Fruit fly (Drosophila melanogaster): Measurements from ENCODE around the gene PGAP1.

Gene PGAP1

DNA sequence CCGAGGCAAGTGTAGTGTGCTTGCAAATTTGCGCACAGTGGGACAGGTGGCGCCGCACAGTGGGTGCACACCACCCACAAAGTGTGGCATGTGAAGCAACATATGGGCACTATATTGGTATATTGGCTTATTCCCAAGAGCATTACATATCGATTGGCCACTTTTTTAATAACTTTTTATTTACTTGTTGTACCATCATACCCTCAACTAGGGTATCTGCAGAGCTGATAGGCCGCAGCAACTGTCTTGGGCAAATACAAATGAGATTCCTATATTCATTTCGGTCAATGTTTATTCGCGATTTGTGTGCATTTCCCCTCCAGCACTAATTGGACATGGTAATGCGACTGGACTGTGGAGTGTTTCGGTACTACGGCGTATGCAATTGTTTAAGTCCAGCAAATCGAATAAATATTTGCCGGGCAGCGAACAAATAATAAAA lies 35.5 kb upstream of the PGAP1 start:
- TF ChIP-seq pad (GFP tag; optimal IDR thresholded peaks at IDR 0.05) (peak; percentile 59), CG7045 (GFP tag; optimal IDR thresholded peaks at IDR 0.05) (peak; percentile 32), Crg-1 (GFP tag; optimal IDR thresholded peaks at IDR 0.05) (no peak), CG14711 (tag; optimal IDR thresholded peaks at IDR 0.05) (peak; percentile 18), toe (GFP tag; optimal IDR thresholded peaks at IDR 0.05) (no peak), CG7101 (tag; optimal IDR thresholded peaks at IDR 0.05) (peak; percentile 31), bab1 (GFP tag; optimal IDR thresholded peaks at IDR 0.05) (peak; percentile 6), CG12768 (GFP tag; optimal IDR thresholded peaks at IDR 0.05) (no peak), kay (GFP tag; ENCODE audit: borderline replicate concordance) (no peak)

DNA sequence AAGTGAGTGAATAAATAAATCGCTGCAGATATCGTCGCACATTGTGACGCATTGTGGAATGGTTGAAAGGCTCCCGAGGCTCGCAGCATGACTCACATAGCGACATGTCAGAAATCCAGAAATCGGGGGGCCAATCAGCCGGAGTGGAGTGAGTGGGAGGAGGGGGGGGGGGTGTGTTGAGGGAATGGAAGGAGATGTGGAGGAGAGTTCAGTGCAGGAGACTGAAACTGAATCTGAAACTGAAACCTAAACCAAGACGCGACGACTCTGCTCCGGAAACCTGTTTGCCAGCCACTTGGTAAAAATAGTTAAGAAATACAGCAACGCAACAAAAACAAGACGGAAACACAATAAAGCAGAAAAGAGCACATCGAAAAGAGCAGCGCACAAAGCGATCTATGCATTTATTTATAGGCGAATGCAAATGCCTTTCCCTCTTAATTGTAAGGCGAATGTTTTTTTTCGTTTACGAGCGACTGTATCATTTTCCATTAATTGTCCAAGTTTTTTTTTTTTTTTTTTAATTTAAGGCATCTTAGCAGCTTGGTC lies 35.0 kb upstream of the PGAP1 start:
- TF ChIP-seq CG1620 (GFP tag; optimal IDR thresholded peaks at IDR 0.05), result no peak
- TF ChIP-seq CG7045 (GFP tag; optimal IDR thresholded peaks at IDR 0.05), result no peak
- TF ChIP-seq Mnt (GFP tag; optimal IDR thresholded peaks at IDR 0.05), result no peak
- no peak for TF ChIP-seq cnc (optimal IDR thresholded peaks at IDR 0.05)
- no peak for TF ChIP-seq kay (GFP tag; ENCODE audit: borderline replicate concordance)
- TF ChIP-seq pad (GFP tag; optimal IDR thresholded peaks at IDR 0.05), result no peak
- no peak for TF ChIP-seq CG12768 (GFP tag; optimal IDR thresholded peaks at IDR 0.05)
- TF ChIP-seq CG14711 (tag; optimal IDR thresholded peaks at IDR 0.05), result no peak
- TF ChIP-seq Crg-1 (GFP tag; optimal IDR thresholded peaks at IDR 0.05), result no peak
- TF ChIP-seq CG7101 (tag; optimal IDR thresholded peaks at IDR 0.05), result no peak
- TF ChIP-seq Clk (GFP tag; optimal IDR thresholded peaks at IDR 0.05), result no peak
- TF ChIP-seq bab1 (GFP tag; optimal IDR thresholded peaks at IDR 0.05), result no peak
- TF ChIP-seq cic (GFP tag; optimal IDR thresholded peaks at IDR 0.05), result no peak
- no peak for TF ChIP-seq tj (GFP tag; optimal IDR thresholded peaks at IDR 0.05)
- TF ChIP-seq Hr96 (GFP tag; optimal IDR thresholded peaks at IDR 0.05), result no peak
- TF ChIP-seq CG33017 (tag; optimal IDR thresholded peaks at IDR 0.05), result no peak
- TF ChIP-seq CG5204 (GFP tag; optimal IDR thresholded peaks at IDR 0.05), result no peak
- no peak for TF ChIP-seq CG11617 (GFP tag; optimal IDR thresholded peaks at IDR 0.05)
- no peak for TF ChIP-seq toe (GFP tag; optimal IDR thresholded peaks at IDR 0.05)

DNA sequence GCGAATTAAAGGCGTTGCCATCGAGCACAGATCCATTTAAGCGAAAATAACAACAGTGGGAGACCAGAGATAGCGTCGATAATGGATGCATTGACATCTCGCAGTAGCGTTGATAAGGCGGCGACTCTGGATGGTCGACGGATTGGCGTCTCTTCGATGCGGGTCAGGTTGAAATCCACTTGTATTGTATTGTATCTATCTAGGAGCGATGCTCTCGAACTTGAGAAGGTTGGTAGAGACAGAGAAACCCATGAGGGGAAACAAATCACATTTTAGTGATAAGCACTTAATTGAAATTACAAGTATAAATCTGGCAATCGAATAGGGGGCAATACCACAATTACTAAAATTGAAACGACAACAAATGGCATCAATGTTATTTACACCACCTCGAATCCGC lies 34.3 kb upstream of the PGAP1 start:
- TF ChIP-seq cnc (optimal IDR thresholded peaks at IDR 0.05) (no peak), CG12768 (GFP tag; optimal IDR thresholded peaks at IDR 0.05) (no peak), CG33017 (tag; optimal IDR thresholded peaks at IDR 0.05) (no peak), kay (GFP tag; ENCODE audit: borderline replicate concordance) (no peak), CG7101 (tag; optimal IDR thresholded peaks at IDR 0.05) (no peak), CG5204 (GFP tag; optimal IDR thresholded peaks at IDR 0.05) (no peak), tj (GFP tag; optimal IDR thresholded peaks at IDR 0.05) (no peak), cic (GFP tag; optimal IDR thresholded peaks at IDR 0.05) (no peak), pad (GFP tag; optimal IDR thresholded peaks at IDR 0.05) (no peak), bab1 (GFP tag; optimal IDR thresholded peaks at IDR 0.05) (no peak), CG7045 (GFP tag; optimal IDR thresholded peaks at IDR 0.05) (no peak), Clk (GFP tag; optimal IDR thresholded peaks at IDR 0.05) (no peak), ovo (GFP tag; optimal IDR thresholded peaks at IDR 0.05) (no peak)

DNA sequence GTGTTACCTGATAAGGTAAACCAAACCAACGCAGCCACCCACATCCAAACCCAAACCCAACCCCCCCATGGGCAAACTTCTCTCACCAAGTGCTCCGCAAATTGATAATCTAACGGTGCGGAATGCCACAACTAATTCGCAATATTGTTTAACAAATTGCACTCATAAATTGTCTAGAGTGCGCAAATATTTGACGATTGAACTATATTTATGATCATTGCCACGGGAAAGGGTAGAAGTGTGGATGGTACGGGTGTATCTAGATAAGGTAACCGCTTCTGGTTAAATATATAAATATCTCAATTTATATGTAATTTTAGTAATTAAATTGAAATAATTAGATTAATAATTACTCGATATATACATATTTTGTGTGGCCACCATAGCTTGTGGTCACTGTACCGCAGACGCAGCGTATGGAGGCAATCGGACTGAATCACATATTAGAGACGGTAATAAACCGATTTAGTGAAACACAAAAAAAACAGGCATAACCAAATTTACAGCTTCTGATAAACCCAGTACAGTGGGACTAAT lies 29.3 kb upstream of the PGAP1 start:
- TF ChIP-seq CG14711 (tag; optimal IDR thresholded peaks at IDR 0.05), result peak; percentile 89
- TF ChIP-seq Crg-1 (GFP tag; optimal IDR thresholded peaks at IDR 0.05), result peak; percentile 41
- TF ChIP-seq Hr96 (GFP tag; optimal IDR thresholded peaks at IDR 0.05), result peak; percentile 45
- peak; percentile 69 for TF ChIP-seq Mnt (GFP tag; optimal IDR thresholded peaks at IDR 0.05)
- TF ChIP-seq kay (GFP tag; ENCODE audit: borderline replicate concordance), result peak; percentile 64
- peak; percentile 25 for TF ChIP-seq bab1 (GFP tag; optimal IDR thresholded peaks at IDR 0.05)
- TF ChIP-seq cic (GFP tag; optimal IDR thresholded peaks at IDR 0.05), result peak; percentile 10
- TF ChIP-seq toe (GFP tag; optimal IDR thresholded peaks at IDR 0.05), result peak; percentile 52
- peak; percentile 70 for TF ChIP-seq Clk (GFP tag; optimal IDR thresholded peaks at IDR 0.05)
- TF ChIP-seq cnc (optimal IDR thresholded peaks at IDR 0.05), result no peak
- TF ChIP-seq CG11617 (GFP tag; optimal IDR thresholded peaks at IDR 0.05), result peak; percentile 87
- TF ChIP-seq tj (GFP tag; optimal IDR thresholded peaks at IDR 0.05), result peak; percentile 62
- peak; percentile 90 for TF ChIP-seq CG33017 (tag; optimal IDR thresholded peaks at IDR 0.05)
- TF ChIP-seq CG5204 (GFP tag; optimal IDR thresholded peaks at IDR 0.05), result peak; percentile 59
- TF ChIP-seq pad (GFP tag; optimal IDR thresholded peaks at IDR 0.05), result peak; percentile 77
- TF ChIP-seq CG1620 (GFP tag; optimal IDR thresholded peaks at IDR 0.05), result peak; percentile 8
- peak; percentile 84 for TF ChIP-seq CG7045 (GFP tag; optimal IDR thresholded peaks at IDR 0.05)
- TF ChIP-seq CG12768 (GFP tag; optimal IDR thresholded peaks at IDR 0.05), result peak; percentile 91
- peak; percentile 68 for TF ChIP-seq ovo (GFP tag; optimal IDR thresholded peaks at IDR 0.05)
- peak; percentile 95 for TF ChIP-seq CG7101 (tag; optimal IDR thresholded peaks at IDR 0.05)

dm6 chrX:5717741-5718475 lies 28.6 kb upstream of the PGAP1 start, which contains the start of gene CG33080:
Gene CG33080 (minus strand): TSS chrX:5717778.
- TF ChIP-seq CG7101 (tag; optimal IDR thresholded peaks at IDR 0.05) (peak; percentile 3), toe (GFP tag; optimal IDR thresholded peaks at IDR 0.05) (no peak), tj (GFP tag; optimal IDR thresholded peaks at IDR 0.05) (no peak), CG7045 (GFP tag; optimal IDR thresholded peaks at IDR 0.05) (no peak), pad (GFP tag; optimal IDR thresholded peaks at IDR 0.05) (no peak), CG14711 (tag; optimal IDR thresholded peaks at IDR 0.05) (peak; percentile 2), CG12768 (GFP tag; optimal IDR thresholded peaks at IDR 0.05) (no peak), Mnt (GFP tag; optimal IDR thresholded peaks at IDR 0.05) (no peak)
